Worm (Caenorhabditis elegans): ENCODE results near the gene basl-1.

Gene basl-1

ce11 chrIII:5622232-5623009 is 7.7 kb downstream of the basl-1 start:
- TF ChIP-seq gei-17 (GFP tag; optimal IDR thresholded peaks at IDR 0.05) (no peak), chd-7 (tag; optimal IDR thresholded peaks at IDR 0.05) (no peak), ceh-27 (GFP tag; optimal IDR thresholded peaks at IDR 0.05) (no peak), madf-8 (GFP tag; conservative IDR thresholded peaks at IDR 0.05) (no peak), mes-4 (tag; optimal IDR thresholded peaks at IDR 0.05) (no peak), F22D6.2 (tag; optimal IDR thresholded peaks at IDR 0.05) (no peak), nhr-80 (tag; optimal IDR thresholded peaks at IDR 0.05) (no peak), sptf-2 (GFP tag; optimal IDR thresholded peaks at IDR 0.05) (no peak), akir-1 (GFP tag; optimal IDR thresholded peaks at IDR 0.05) (no peak), mcd-1 (GFP tag; IDR thresholded peaks at IDR 0.05) (no peak), B0019.2 (GFP tag; conservative IDR thresholded peaks at IDR 0.05) (no peak), egrh-3 (GFP tag; IDR thresholded peaks at IDR 0.05) (no peak), ztf-22 (GFP tag; optimal IDR thresholded peaks at IDR 0.05) (no peak), xnd-1 (tag; optimal IDR thresholded peaks at IDR 0.05) (no peak), dox-1 (GFP tag; IDR thresholded peaks at IDR 0.05) (no peak), Y53G8AR.9 (GFP tag; conservative IDR thresholded peaks at IDR 0.05) (no peak), zfh-2 (GFP tag; conservative IDR thresholded peaks at IDR 0.05) (no peak), Y56A3A.18 (GFP tag; IDR thresholded peaks at IDR 0.05) (no peak), die-1 (tag; optimal IDR thresholded peaks at IDR 0.05) (no peak)

ce11 chrIII:5623418-5623817 is 8.7 kb downstream of the basl-1 start:
- no peak for TF ChIP-seq aptf-2 (GFP tag; conservative IDR thresholded peaks at IDR 0.05)
- 0 out of 2 replicates have a peak, but pooled peaks have one; percentile 33 for TF ChIP-seq zfh-2 (GFP tag; conservative IDR thresholded peaks at IDR 0.05)

- TF ChIP-seq F57A8.1 (GFP tag; optimal IDR thresholded peaks at IDR 0.05) (no peak), ceh-58 (GFP tag; IDR thresholded peaks at IDR 0.05) (no peak), cebp-2 (GFP tag; IDR thresholded peaks at IDR 0.05) (no peak), efl-1 (GFP tag; optimal IDR thresholded peaks at IDR 0.05) (no peak), C17E4.6 (GFP tag; IDR thresholded peaks at IDR 0.05) (no peak), Y95B8A.8 (GFP tag; IDR thresholded peaks at IDR 0.05) (no peak), K11D2.4 (GFP tag; IDR thresholded peaks at IDR 0.05) (no peak), ceh-79 (tag; optimal IDR thresholded peaks at IDR 0.05) (no peak), egl-44 (GFP tag; IDR thresholded peaks at IDR 0.05) (no peak), nfya-1 (tag; optimal IDR thresholded peaks at IDR 0.05; ENCODE audit: borderline replicate concordance, insufficient read depth) (no peak), chd-7 (tag; optimal IDR thresholded peaks at IDR 0.05) (no peak), snpc-1.1 (tag; optimal IDR thresholded peaks at IDR 0.05; ENCODE audit: insufficient read depth) (no peak), rpc-1 (optimal IDR thresholded peaks at IDR 0.05) (no peak), rpc-1 (tag; optimal IDR thresholded peaks at IDR 0.05) (no peak), madf-8 (GFP tag; conservative IDR thresholded peaks at IDR 0.05) (no peak), somi-1 (GFP tag; optimal IDR thresholded peaks at IDR 0.05) (no peak), ztf-6 (GFP tag; IDR thresholded peaks at IDR 0.05) (no peak), ztf-26 (tag; optimal IDR thresholded peaks at IDR 0.05) (no peak), gei-17 (GFP tag; optimal IDR thresholded peaks at IDR 0.05) (no peak), let-607 (tag; optimal IDR thresholded peaks at IDR 0.05) (no peak)
Measured at ce11 chrIII:5624835-5625234, 10.1 kb downstream of the basl-1 start, which contains the start of gene daf-4. TSS of gene daf-4 (plus strand) at chrIII:5625135.

Data from whole organism, young adult.